Worm (Caenorhabditis elegans): ENCODE results near the gene mmab-1.

DNA sequence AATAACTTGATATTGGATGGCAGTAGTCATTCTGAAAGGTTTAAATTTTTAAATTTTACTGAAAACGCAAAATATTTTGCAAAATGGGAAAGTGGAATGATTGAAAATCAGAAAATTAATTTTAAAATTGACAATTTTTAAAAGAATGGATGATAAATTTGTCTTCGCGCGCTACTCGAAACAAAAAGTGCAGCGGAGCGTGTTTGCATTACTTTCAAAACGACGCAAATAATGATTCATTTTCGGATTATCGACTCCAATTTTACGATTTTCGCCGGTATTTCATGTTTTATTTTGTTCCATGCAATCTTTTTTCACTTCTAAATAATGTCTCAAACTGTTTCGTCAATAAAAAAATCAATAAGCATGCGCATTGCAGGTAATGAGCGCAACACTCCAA is 43.6 kb downstream of the mmab-1 start, which contains the start of the genes tost-1 and arx-6:
- peak; percentile 90 to 96 for TF ChIP-seq efl-1 (optimal IDR thresholded peaks at IDR 0.05)
- TF ChIP-seq efl-1 (GFP tag; optimal IDR thresholded peaks at IDR 0.05 in 1 of 2) = peak; percentile 90 to 99
- no peak for TF ChIP-seq lir-3 (tag; optimal IDR thresholded peaks at IDR 0.05; ENCODE audit: poor library complexity)
- no peak for TF ChIP-seq ama-1 (optimal IDR thresholded peaks at IDR 0.05)
- no peak for TF ChIP-seq nhr-11 (tag; optimal IDR thresholded peaks at IDR 0.05)

All from whole organism, L1 larva.